Fruit fly (Drosophila melanogaster): ENCODE data around the gene CG6204.

Gene CG6204

dm6 chr3R:24230423-24231205, 37.0 kb downstream of the CG6204 start, which contains the start of gene mask (continued):
- TF ChIP-seq dati (GFP tag; IDR thresholded peaks at IDR 0.05) (peak; percentile 55; the same call in 1 of the 2 replicates), CG1529 (GFP tag; optimal IDR thresholded peaks at IDR 0.05) (peak; percentile 26), CG11695 (GFP tag; IDR thresholded peaks at IDR 0.05) (0 out of 3 replicates have a peak, but pooled peaks have one; percentile 24), esg (GFP tag; conservative IDR thresholded peaks at IDR 0.05) (no peak), bowl (GFP tag; IDR thresholded peaks at IDR 0.05) (peak; percentile 58), Dfd (GFP tag; optimal IDR thresholded peaks at IDR 0.05) (no peak), Ptx1 (GFP tag; IDR thresholded peaks at IDR 0.05) (peak; percentile 70), Kr (GFP tag; optimal IDR thresholded peaks at IDR 0.05) (peak; percentile 68), vfl (GFP tag; optimal IDR thresholded peaks at IDR 0.05) (peak; percentile 45), CG13424 (tag; optimal IDR thresholded peaks at IDR 0.05) (peak; percentile 39), Antp (GFP tag; optimal IDR thresholded peaks at IDR 0.05) (peak; percentile 56), D19B (GFP tag; optimal IDR thresholded peaks at IDR 0.05) (peak; percentile 32), Ravus (GFP tag; IDR thresholded peaks at IDR 0.05) (no peak), CG13894 (tag; optimal IDR thresholded peaks at IDR 0.05) (peak; percentile 58), CG10543 (GFP tag; optimal IDR thresholded peaks at IDR 0.05) (peak; percentile 92), sc (optimal IDR thresholded peaks at IDR 0.05) (no peak), sc (GFP tag; optimal IDR thresholded peaks at IDR 0.05) (peak; percentile 71), CG9876 (GFP tag; optimal IDR thresholded peaks at IDR 0.05) (peak; percentile 94), row (GFP tag; IDR thresholded peaks at IDR 0.05) (peak; percentile 48; the same call in 1 of the 3 replicates), btn (GFP tag; optimal IDR thresholded peaks at IDR 0.05) (peak; percentile 51), repo (GFP tag; optimal IDR thresholded peaks at IDR 0.05) (peak; percentile 73), pros (GFP tag; optimal IDR thresholded peaks at IDR 0.05) (no peak), CG17612 (GFP tag; IDR thresholded peaks at IDR 0.05) (peak; percentile 33; the same call in 1 of the 2 replicates), eyg (GFP tag; optimal IDR thresholded peaks at IDR 0.05) (peak; percentile 77), rib (GFP tag; IDR thresholded peaks at IDR 0.05) (no peak; the same call in 1 of the 2 replicates), CG17361 (GFP tag; IDR thresholded peaks at IDR 0.05) (peak; percentile 86; the same call in 2 of the 3 replicates), CG3163 (GFP tag; optimal IDR thresholded peaks at IDR 0.05) (peak; percentile 71), HmgD (GFP tag; optimal IDR thresholded peaks at IDR 0.05) (peak; percentile 74), NK7.1 (GFP tag; optimal IDR thresholded peaks at IDR 0.05) (peak; percentile 74), CG4328 (GFP tag; optimal IDR thresholded peaks at IDR 0.05) (peak; percentile 83), H2.0 (GFP tag; IDR thresholded peaks at IDR 0.05) (peak; percentile 70; the same call in 1 of the 2 replicates), tna (GFP tag; IDR thresholded peaks at IDR 0.05; ENCODE audit: partially characterized antibody) (no peak), fd3F (GFP tag; optimal IDR thresholded peaks at IDR 0.05) (peak; percentile 75), sug (tag; optimal IDR thresholded peaks at IDR 0.05) (peak; percentile 82), Awh (GFP tag; IDR thresholded peaks at IDR 0.05) (0 out of 2 replicates have a peak, but pooled peaks have one; percentile 12), cwo (GFP tag; optimal IDR thresholded peaks at IDR 0.05) (no peak), Dbx (GFP tag; IDR thresholded peaks at IDR 0.05) (peak; percentile 81), H15 (GFP tag; IDR thresholded peaks at IDR 0.05) (peak; percentile 82), abd-A (tag; optimal IDR thresholded peaks at IDR 0.05) (no peak), Max (GFP tag; optimal IDR thresholded peaks at IDR 0.05) (peak; percentile 61), crc (GFP tag; optimal IDR thresholded peaks at IDR 0.05) (peak; percentile 82), CG7271 (tag; optimal IDR thresholded peaks at IDR 0.05) (peak; percentile 82), CG4707 (GFP tag; optimal IDR thresholded peaks at IDR 0.05) (peak; percentile 54), CG14014 (GFP tag; IDR thresholded peaks at IDR 0.05) (peak; percentile 75), MBD-R2 (GFP tag; IDR thresholded peaks at IDR 0.05) (no peak), jing (GFP tag; optimal IDR thresholded peaks at IDR 0.05) (no peak), lola (GFP tag; optimal IDR thresholded peaks at IDR 0.05) (peak in 1 of 3 experiments; percentile 5), CG14441 (GFP tag; IDR thresholded peaks at IDR 0.05) (peak; percentile 65), ac (GFP tag; optimal IDR thresholded peaks at IDR 0.05) (peak; percentile 55)
